Worm (Caenorhabditis elegans) whole organism, midembryonic: ENCODE measurements around the gene T19D2.13.
A peak's percentile ranks its signal among the peaks of the same experiment; 100 is the strongest.

Experiments used
- T22C8.4 ChIP-seq: fragments of 200-800 bp; sonication (Bioruptor generic); IDR thresholded peaks from 2 replicates; pipeline ENCODE4 v1.3.6; 2022; ENCODE audit warnings: missing genetic modification characterization, missing compliant biosample characterization
- cog-1 ChIP-seq: sonication (generic microtip); optimal IDR thresholded peaks from 2 replicates; lab custom pipeline; 2016; ENCODE audit warnings: missing genetic modification characterization, missing compliant biosample characterization
- flt-1 ChIP-seq: fragments of 200-800 bp; sonication (Bioruptor generic); IDR thresholded peaks from 2 replicates; pipeline ENCODE4 v1.3.6; 2022; ENCODE audit warnings: missing genetic modification characterization, missing compliant biosample characterization
- klf-2 ChIP-seq: fragments of 200-800 bp; sonication (Bioruptor generic); conservative IDR thresholded peaks from 2 replicates; pipeline ENCODE4 v1.3.6; 2022; ENCODE audit warnings: missing genetic modification reagents, missing genetic modification characterization, missing compliant biosample characterization
- med-1 ChIP-seq: sonication (generic microtip); optimal IDR thresholded peaks from 2 replicates; lab custom pipeline; 2017; ENCODE audit warnings: missing genetic modification characterization, mild to moderate bottlenecking, missing compliant biosample characterization, antibody characterized with exemption, missing genetic modification reagents; ENCODE audit not compliant: insufficient read depth
- ref-1 ChIP-seq: fragments of 200-800 bp; sonication (Bioruptor generic); conservative IDR thresholded peaks from 2 replicates; pipeline ENCODE4 v1.3.6; 2022; ENCODE audit warnings: missing genetic modification reagents, missing genetic modification characterization, missing compliant biosample characterization
- tab-1 ChIP-seq: fragments of 200-800 bp; sonication (Bioruptor generic); IDR thresholded peaks from 2 replicates; pipeline ENCODE4 v1.3.6; 2022; ENCODE audit warnings: missing genetic modification characterization, missing compliant biosample characterization
- ztf-23 ChIP-seq: fragments of 200-800 bp; sonication (Bioruptor generic); IDR thresholded peaks from 2 replicates; pipeline ENCODE4 v1.3.6; 2022; ENCODE audit warnings: missing genetic modification reagents, missing genetic modification characterization, missing compliant biosample characterization
- ztf-29 ChIP-seq: fragments of 200-800 bp; sonication (Bioruptor generic); IDR thresholded peaks from 2 replicates; pipeline ENCODE4 v1.3.6; 2022; ENCODE audit warnings: missing genetic modification reagents, missing genetic modification characterization, missing compliant biosample characterization

The T19D2.13 gene

DNA sequence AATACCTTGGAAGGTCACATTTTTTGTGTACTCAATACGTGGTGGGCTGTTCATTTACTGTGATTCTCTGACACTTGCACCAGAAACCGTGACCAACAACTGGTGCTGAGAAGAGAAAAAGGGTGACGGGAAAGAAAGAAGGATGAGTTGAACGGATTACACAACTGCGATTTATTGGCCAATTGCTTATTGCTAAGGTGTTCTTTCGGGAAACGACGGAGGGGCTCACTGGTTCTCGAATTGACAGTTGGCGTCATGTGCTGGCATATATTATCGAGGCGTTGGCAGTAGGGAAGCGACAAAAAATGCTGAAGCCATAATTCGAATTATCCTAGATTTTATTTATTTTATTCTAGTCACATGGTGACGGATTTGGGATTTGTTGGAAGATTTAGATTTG, 32.0 kb upstream of the T19D2.13 start:
- TF ChIP-seq ref-1 (GFP tag; lab: Robert Waterston, UW) = no peak
- no peak for TF ChIP-seq cog-1 (tag; lab: Kevin White, UChicago)
- no peak for TF ChIP-seq med-1 (GFP tag; lab: Kevin White, UChicago)
- no peak for TF ChIP-seq flt-1 (GFP tag; lab: Robert Waterston, UW)
- TF ChIP-seq ztf-29 (GFP tag; lab: Robert Waterston, UW) = no peak
- no peak for TF ChIP-seq ztf-23
- TF ChIP-seq klf-2 (GFP tag; lab: Robert Waterston, UW) = no peak
- no peak for TF ChIP-seq tab-1
- no peak for TF ChIP-seq T22C8.4 (GFP tag; lab: Robert Waterston, UW)

DNA sequence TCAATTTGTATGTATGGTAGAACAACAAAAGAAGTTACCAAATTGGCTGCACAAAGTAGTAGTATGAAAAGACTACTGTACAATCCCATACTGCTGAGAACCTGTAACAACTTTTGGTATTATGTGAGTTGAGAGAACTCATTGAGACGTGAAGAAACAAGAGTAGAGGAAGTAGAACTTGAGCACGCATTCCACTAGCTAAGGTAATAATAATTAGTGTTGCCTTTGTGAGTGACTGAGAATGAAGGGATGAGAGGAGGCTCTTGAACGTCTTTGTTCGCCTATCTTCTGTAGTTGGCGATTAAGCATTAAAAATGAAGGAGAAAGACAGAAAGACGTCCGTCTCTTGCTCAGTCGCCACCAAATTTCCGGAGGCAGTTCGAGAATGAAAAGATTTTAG, 31.4 kb upstream of the T19D2.13 start, which contains the start of gene C16B8.4:
TSS of gene C16B8.4 (minus strand) at position 101 of the 400 bp plus-strand sequence.
- TF ChIP-seq cog-1 (tag; lab: Kevin White, UChicago) = no peak
- no peak for TF ChIP-seq flt-1 (GFP tag; lab: Robert Waterston, UW)
- no peak for TF ChIP-seq ztf-23
- no peak for TF ChIP-seq ztf-29 (GFP tag; lab: Robert Waterston, UW)
- TF ChIP-seq tab-1 = no peak
- no peak for TF ChIP-seq klf-2 (GFP tag; lab: Robert Waterston, UW)
- TF ChIP-seq med-1 (GFP tag; lab: Kevin White, UChicago) = no peak
- TF ChIP-seq T22C8.4 (GFP tag; lab: Robert Waterston, UW) = no peak
- no peak for TF ChIP-seq ref-1 (GFP tag; lab: Robert Waterston, UW)

DNA sequence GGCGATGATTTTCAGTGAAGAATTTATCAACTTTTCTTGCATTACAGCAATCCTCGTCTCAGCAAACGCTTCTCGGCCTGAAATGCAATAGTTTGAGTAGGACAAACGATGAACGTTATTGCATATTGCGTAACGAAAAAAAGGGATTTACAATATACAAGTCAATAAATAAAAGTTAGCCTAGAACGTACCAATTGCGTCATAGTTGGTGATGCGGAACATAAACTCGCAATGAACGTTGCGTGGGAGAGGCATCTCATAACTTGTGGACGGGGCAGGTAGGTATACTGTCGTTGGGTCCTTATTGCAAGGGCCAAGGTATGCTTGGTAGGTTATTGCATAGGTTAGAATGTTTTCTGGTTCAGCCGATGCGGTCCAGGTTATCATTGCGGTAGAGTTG, 28.6 kb upstream of the T19D2.13 start:
- no peak for TF ChIP-seq cog-1 (tag; lab: Kevin White, UChicago)
- no peak for TF ChIP-seq med-1 (GFP tag; lab: Kevin White, UChicago)
- TF ChIP-seq tab-1 = no peak
- TF ChIP-seq T22C8.4 (GFP tag; lab: Robert Waterston, UW) = no peak
- TF ChIP-seq flt-1 (GFP tag; lab: Robert Waterston, UW) = no peak
- TF ChIP-seq ztf-23 = no peak

DNA sequence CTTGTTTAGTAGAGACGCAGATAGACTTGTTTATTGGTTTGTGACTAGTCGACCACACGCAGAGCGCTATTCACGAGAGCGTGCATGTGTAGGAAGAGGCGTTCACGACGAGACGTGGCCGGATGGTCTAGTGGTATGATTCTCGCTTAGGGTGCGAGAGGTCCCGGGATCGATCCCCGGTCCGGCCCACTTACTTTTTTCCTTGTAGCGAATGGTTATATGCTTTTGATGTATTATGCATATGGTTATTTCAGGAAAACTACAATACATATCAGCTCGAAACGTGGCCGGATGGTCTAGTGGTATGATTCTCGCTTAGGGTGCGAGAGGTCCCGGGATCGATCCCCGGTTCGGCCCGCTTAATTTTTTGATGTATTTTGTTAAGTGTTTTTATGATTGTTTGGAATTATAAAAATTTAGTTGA, 27.8 kb upstream of the T19D2.13 start:
- TF ChIP-seq med-1 (GFP tag; lab: Kevin White, UChicago) = peak; percentile 58
- peak; percentile 86 for TF ChIP-seq T22C8.4 (GFP tag; lab: Robert Waterston, UW)
- TF ChIP-seq klf-2 (GFP tag; lab: Robert Waterston, UW) = peak; percentile 76
- peak; percentile 89 for TF ChIP-seq cog-1 (tag; lab: Kevin White, UChicago)
- TF ChIP-seq ref-1 (GFP tag; lab: Robert Waterston, UW) = peak; percentile 89
- peak; percentile 98 for TF ChIP-seq flt-1 (GFP tag; lab: Robert Waterston, UW)
- peak; percentile 95 for TF ChIP-seq tab-1
- peak; percentile 92 for TF ChIP-seq ztf-29 (GFP tag; lab: Robert Waterston, UW)
- TF ChIP-seq ztf-23 = peak; percentile 88

DNA sequence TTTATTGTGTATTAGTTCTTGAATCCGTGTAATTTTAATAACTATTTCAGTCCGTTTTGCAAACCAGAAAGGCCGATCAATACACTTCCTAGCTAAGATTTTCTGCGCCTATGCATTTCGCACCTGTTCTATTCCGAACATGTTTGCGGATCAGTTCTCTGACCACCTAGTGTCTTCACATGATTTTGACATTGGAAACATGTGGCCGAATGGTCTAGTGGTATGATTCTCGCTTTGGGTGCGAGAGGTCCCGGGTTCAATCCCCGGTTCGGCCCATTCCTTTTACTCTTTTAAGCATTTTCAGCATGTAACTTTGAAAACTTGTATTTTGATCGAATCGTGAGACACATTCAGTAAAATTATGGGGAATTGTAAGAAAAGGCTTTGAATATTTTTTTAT, 27.2 kb upstream of the T19D2.13 start:
- TF ChIP-seq T22C8.4 (GFP tag; lab: Robert Waterston, UW) (peak; percentile 79), cog-1 (tag; lab: Kevin White, UChicago) (no peak), ztf-23 (peak; percentile 83), klf-2 (GFP tag; lab: Robert Waterston, UW) (no peak; the same call in 1 of the 2 replicates), tab-1 (peak; percentile 87), flt-1 (GFP tag; lab: Robert Waterston, UW) (peak; percentile 92), ref-1 (GFP tag; lab: Robert Waterston, UW) (peak; percentile 73), ztf-29 (GFP tag; lab: Robert Waterston, UW) (peak; percentile 84), med-1 (GFP tag; lab: Kevin White, UChicago) (peak; percentile 52)

DNA sequence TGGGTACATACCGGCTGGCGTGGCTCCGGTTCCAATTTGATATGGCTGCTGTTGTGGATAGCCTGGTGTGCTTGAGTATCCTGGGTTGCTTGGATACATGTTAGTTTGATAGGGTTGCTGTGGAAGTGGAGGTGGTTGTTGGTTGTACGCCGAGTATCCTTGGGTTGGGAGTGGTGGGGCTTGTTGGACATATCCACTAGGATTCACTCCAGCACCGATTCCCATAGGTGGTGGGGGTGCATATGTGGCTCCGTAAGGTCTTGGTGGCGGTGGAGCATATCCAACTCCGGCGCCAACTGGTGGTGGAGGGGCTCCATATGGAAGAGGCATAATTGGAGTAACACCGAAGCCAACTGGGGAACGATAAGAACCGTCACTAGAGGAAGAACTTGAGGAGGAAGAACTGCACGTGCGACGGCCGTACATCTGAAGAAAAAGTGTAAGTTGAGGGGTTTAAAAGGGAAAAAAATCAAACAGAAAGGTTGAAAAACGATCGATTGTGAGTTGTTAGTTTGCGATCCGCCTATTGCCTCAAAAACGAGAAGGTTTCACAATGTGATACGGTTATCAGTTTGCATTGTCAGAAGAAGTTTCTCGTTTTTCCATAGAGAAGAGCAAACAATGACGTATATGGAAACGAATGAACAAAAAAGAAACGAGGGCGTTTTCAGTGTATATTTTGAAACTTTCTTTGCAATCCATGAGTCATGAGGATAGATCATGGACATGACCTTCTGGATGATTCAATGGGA, 26.2 kb upstream of the T19D2.13 start, which contains the start of gene C16B8.3:
TSS of gene C16B8.3 (minus strand) at position 426 of the 752 bp plus-strand sequence.
- TF ChIP-seq flt-1 (GFP tag; lab: Robert Waterston, UW) (no peak), klf-2 (GFP tag; lab: Robert Waterston, UW) (no peak), tab-1 (no peak), med-1 (GFP tag; lab: Kevin White, UChicago) (no peak)

- no peak for TF ChIP-seq T22C8.4 (GFP tag; lab: Robert Waterston, UW)
- TF ChIP-seq tab-1 = no peak
- TF ChIP-seq ref-1 (GFP tag; lab: Robert Waterston, UW) = no peak
Measured at ce11 chrX:3966332-3966731, 24.2 kb upstream of the T19D2.13 start, which contains the start of gene C16B8.2. TSS of gene C16B8.2 (minus strand) at chrX:3966432.

DNA sequence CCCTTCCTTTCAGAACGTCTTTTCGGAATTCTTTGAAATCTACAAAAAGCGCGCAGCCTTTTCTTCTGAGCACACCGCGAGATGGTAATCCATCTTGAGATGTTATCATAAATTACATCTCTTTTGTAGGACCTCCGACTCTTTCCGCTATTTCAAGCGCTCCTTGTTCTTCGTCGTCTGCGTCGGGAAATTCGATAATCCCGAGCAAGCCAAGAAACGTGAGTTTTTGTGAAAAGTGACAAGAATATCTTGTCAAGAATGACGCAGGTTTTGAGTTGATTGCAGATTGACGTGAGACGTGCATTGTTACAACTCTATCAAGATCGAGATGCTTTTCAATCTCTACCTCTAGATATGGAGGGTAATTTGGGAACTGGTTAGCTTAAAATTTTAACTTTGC, 18.2 kb upstream of the T19D2.13 start:
- no peak for TF ChIP-seq flt-1 (GFP tag; lab: Robert Waterston, UW)
- no peak for TF ChIP-seq klf-2 (GFP tag; lab: Robert Waterston, UW)
- TF ChIP-seq med-1 (GFP tag; lab: Kevin White, UChicago) = no peak
- TF ChIP-seq ref-1 (GFP tag; lab: Robert Waterston, UW) = no peak
- no peak for TF ChIP-seq ztf-23
- no peak for TF ChIP-seq T22C8.4 (GFP tag; lab: Robert Waterston, UW)
- no peak for TF ChIP-seq ztf-29 (GFP tag; lab: Robert Waterston, UW)
- no peak for TF ChIP-seq tab-1

- TF ChIP-seq ztf-29 (GFP tag; lab: Robert Waterston, UW) (no peak), ztf-23 (no peak), med-1 (GFP tag; lab: Kevin White, UChicago) (no peak), ref-1 (GFP tag; lab: Robert Waterston, UW) (no peak), klf-2 (GFP tag; lab: Robert Waterston, UW) (no peak)
Measured at ce11 chrX:3959221-3959620, 17.1 kb upstream of the T19D2.13 start.
